Fruit fly (Drosophila melanogaster): ENCODE data around the gene CG8945.

CG8945 gene

dm6 chrX:17107401-17107916 is 20.0 kb upstream of the CG8945 start, which contains the start of gene CG5004 (continued):
- TF ChIP-seq CG14441 (GFP tag; IDR thresholded peaks at IDR 0.05): 0 out of 2 replicates have a peak, but pooled peaks have one; percentile 16
- TF ChIP-seq Side (GFP tag; optimal IDR thresholded peaks at IDR 0.05): no peak
- TF ChIP-seq sqz (GFP tag; optimal IDR thresholded peaks at IDR 0.05): peak; percentile 5
- TF ChIP-seq Elba2 (GFP tag; optimal IDR thresholded peaks at IDR 0.05): no peak
- TF ChIP-seq Nf-YA (GFP tag; IDR thresholded peaks at IDR 0.05): no peak
- TF ChIP-seq phol (tag; optimal IDR thresholded peaks at IDR 0.05): no peak
- no peak for TF ChIP-seq wor (GFP tag; IDR thresholded peaks at IDR 0.05)
- TF ChIP-seq her (GFP tag; optimal IDR thresholded peaks at IDR 0.05): peak; percentile 21
- no peak for TF ChIP-seq Hr51 (GFP tag; optimal IDR thresholded peaks at IDR 0.05)
- TF ChIP-seq Fer1 (GFP tag; optimal IDR thresholded peaks at IDR 0.05): peak; percentile 36
- no peak for TF ChIP-seq CG17361 (GFP tag; IDR thresholded peaks at IDR 0.05)
- peak; percentile 0 for TF ChIP-seq lab (GFP tag; optimal IDR thresholded peaks at IDR 0.05)
- TF ChIP-seq CG10147 (GFP tag; optimal IDR thresholded peaks at IDR 0.05): no peak
- TF ChIP-seq CG14014 (GFP tag; IDR thresholded peaks at IDR 0.05): no peak
- no peak for TF ChIP-seq vfl (GFP tag; optimal IDR thresholded peaks at IDR 0.05)
- no peak for TF ChIP-seq CG8765 (GFP tag; IDR thresholded peaks at IDR 0.05)
- no peak for TF ChIP-seq CG13775 (GFP tag; optimal IDR thresholded peaks at IDR 0.05)
- TF ChIP-seq CG18619 (GFP tag; optimal IDR thresholded peaks at IDR 0.05): no peak
- peak; percentile 22 for TF ChIP-seq Myb (GFP tag; optimal IDR thresholded peaks at IDR 0.05)
- TF ChIP-seq CG15514 (GFP tag; optimal IDR thresholded peaks at IDR 0.05): peak; percentile 97
- TF ChIP-seq CTCF (GFP tag; optimal IDR thresholded peaks at IDR 0.05): no peak
- no peak for TF ChIP-seq CG2202 (tag; optimal IDR thresholded peaks at IDR 0.05)
- peak; percentile 47 for TF ChIP-seq Hmr (GFP tag; optimal IDR thresholded peaks at IDR 0.05)
- TF ChIP-seq odd (GFP tag; optimal IDR thresholded peaks at IDR 0.05): no peak
- TF ChIP-seq Antp (GFP tag; optimal IDR thresholded peaks at IDR 0.05): no peak
- TF ChIP-seq CG6765 (GFP tag; optimal IDR thresholded peaks at IDR 0.05): no peak
- TF ChIP-seq CG14667 (GFP tag; IDR thresholded peaks at IDR 0.05): no peak
- TF ChIP-seq MTF-1 (GFP tag; optimal IDR thresholded peaks at IDR 0.05; ENCODE audit: borderline replicate concordance): no peak
- TF ChIP-seq btn (GFP tag; optimal IDR thresholded peaks at IDR 0.05): no peak
- TF ChIP-seq al (GFP tag; IDR thresholded peaks at IDR 0.05): no peak
- TF ChIP-seq prd (optimal IDR thresholded peaks at IDR 0.05): no peak
- TF ChIP-seq prd (GFP tag; IDR thresholded peaks at IDR 0.05): no peak
- peak; percentile 19 for TF ChIP-seq CG33213 (GFP tag; optimal IDR thresholded peaks at IDR 0.05)
- peak; percentile 67 for TF ChIP-seq CG9797 (GFP tag; optimal IDR thresholded peaks at IDR 0.05)
- TF ChIP-seq shn (GFP tag; optimal IDR thresholded peaks at IDR 0.05): no peak
- TF ChIP-seq CG6813 (GFP tag; optimal IDR thresholded peaks at IDR 0.05): no peak
- TF ChIP-seq Tbp (GFP tag; optimal IDR thresholded peaks at IDR 0.05): no peak
- TF ChIP-seq CoRest (tag; optimal IDR thresholded peaks at IDR 0.05): no peak
- TF ChIP-seq stc (GFP tag; IDR thresholded peaks at IDR 0.05): peak; percentile 39; the same call in 1 of the 2 replicates
- no peak for TF ChIP-seq HmgD (GFP tag; optimal IDR thresholded peaks at IDR 0.05)
- TF ChIP-seq C15 (GFP tag; IDR thresholded peaks at IDR 0.05): no peak
- no peak for TF ChIP-seq CG2889 (GFP tag; IDR thresholded peaks at IDR 0.05)
- TF ChIP-seq CG3163 (GFP tag; optimal IDR thresholded peaks at IDR 0.05): peak; percentile 21
- TF ChIP-seq tin (GFP tag; optimal IDR thresholded peaks at IDR 0.05): no peak
- TF ChIP-seq CG12071 (GFP tag; optimal IDR thresholded peaks at IDR 0.05): no peak
- no peak for TF ChIP-seq Six4 (GFP tag; optimal IDR thresholded peaks at IDR 0.05)
- TF ChIP-seq CG31388 (GFP tag; optimal IDR thresholded peaks at IDR 0.05): no peak
- TF ChIP-seq hkb (optimal IDR thresholded peaks at IDR 0.05): no peak
- TF ChIP-seq hkb (GFP tag; IDR thresholded peaks at IDR 0.05): no peak
- TF ChIP-seq CG32532 (GFP tag; IDR thresholded peaks at IDR 0.05): no peak
- TF ChIP-seq pum (GFP tag; optimal IDR thresholded peaks at IDR 0.05): no peak
- no peak for TF ChIP-seq danr (GFP tag; IDR thresholded peaks at IDR 0.05)
- peak; percentile 41 for TF ChIP-seq Dp (GFP tag; optimal IDR thresholded peaks at IDR 0.05)
